Fruit fly (Drosophila melanogaster) S2 (cell line): ENCODE data around the gene Pdp.

Source experiments
- CG8478 ChIP-seq: fragments of >200 bp; optimal IDR thresholded peaks from 2 replicates; lab custom pipeline; 2018
- CTCF ChIP-seq, 2 experiments: fragments of >200 bp; optimal IDR thresholded peaks; 2 replicates each; lab custom pipeline; 2018

The Pdp gene

dm6 chrX:7734131-7734930 lies at the start of gene Pdp, which contains the start of gene Rab39:
Gene Pdp, minus strand, starts transcription at chrX:7734651.
Gene Rab39, plus strand, starts transcription at chrX:7734923.
- TF ChIP-seq CTCF (optimal IDR thresholded peaks at IDR 0.05; lab: Kevin White, UChicago) (no peak), CG8478 (lab: Kevin White, UChicago) (no peak)

- TF ChIP-seq CG8478 (lab: Kevin White, UChicago): no peak
- no peak for TF ChIP-seq CTCF (optimal IDR thresholded peaks at IDR 0.05; lab: Kevin White, UChicago)
Measured at dm6 chrX:7777905-7778304, 43.5 kb upstream of the Pdp start, which contains the start of gene CG32718. Gene CG32718, plus strand, starts transcription at chrX:7778205.

dm6 chrX:7768147-7768787 lies 33.8 kb upstream of the Pdp start, which contains the start of gene CG34338:
Gene CG34338, plus strand, starts transcription at chrX:7768737.
- no peak for TF ChIP-seq CG8478 (lab: Kevin White, UChicago)

dm6 chrX:7764682-7765081 lies 30.2 kb upstream of the Pdp start, which contains the start of gene Ir7a:
Gene Ir7a, plus strand, starts transcription at chrX:7764982.
- TF ChIP-seq CG8478 (lab: Kevin White, UChicago): no peak
- no peak for TF ChIP-seq CTCF (optimal IDR thresholded peaks at IDR 0.05; lab: Kevin White, UChicago)

- TF ChIP-seq CTCF (optimal IDR thresholded peaks at IDR 0.05; lab: Kevin White, UChicago) (no peak), CG8478 (lab: Kevin White, UChicago) (no peak)
Measured at dm6 chrX:7746342-7746741, 11.9 kb upstream of the Pdp start.

dm6 chrX:7744036-7744435 lies 9.6 kb upstream of the Pdp start:
- TF ChIP-seq CTCF (optimal IDR thresholded peaks at IDR 0.05; lab: Kevin White, UChicago): peak; percentile 76
- TF ChIP-seq CG8478 (lab: Kevin White, UChicago): no peak

- TF ChIP-seq CTCF (optimal IDR thresholded peaks at IDR 0.05; lab: Kevin White, UChicago): no peak
- no peak for TF ChIP-seq CG8478 (lab: Kevin White, UChicago)
Measured at dm6 chrX:7737156-7737771, 2.8 kb upstream of the Pdp start.

dm6 chrX:7736593-7736992 lies 2.1 kb upstream of the Pdp start, which contains the start of gene Tom40:
Gene Tom40, plus strand, starts transcription at chrX:7736893.
- TF ChIP-seq CG8478 (lab: Kevin White, UChicago): no peak
- no peak for TF ChIP-seq CTCF (optimal IDR thresholded peaks at IDR 0.05; lab: Kevin White, UChicago)

- TF ChIP-seq CG8478 (lab: Kevin White, UChicago): no peak
Measured at dm6 chrX:7735262-7735661, 811 bp upstream of the Pdp start.

- no peak for TF ChIP-seq CG8478 (lab: Kevin White, UChicago)
- TF ChIP-seq CTCF (optimal IDR thresholded peaks at IDR 0.05; lab: Kevin White, UChicago): no peak
Measured at dm6 chrX:7728251-7729164, 5.9 kb downstream of the Pdp start, which contains the start of the genes NELF-B and CG12155. Gene NELF-B, minus strand, starts transcription at chrX:7728361. Gene CG12155, plus strand, starts transcription at chrX:7728755.

dm6 chrX:7721905-7722304 lies 12.5 kb downstream of the Pdp start, which contains the start of gene Hira:
Gene Hira, plus strand, starts transcription at chrX:7722119.
- peak in 1 of 2 experiments; percentile 19 for TF ChIP-seq CTCF (optimal IDR thresholded peaks at IDR 0.05; lab: Kevin White, UChicago)
- no peak for TF ChIP-seq CG8478 (lab: Kevin White, UChicago)

- TF ChIP-seq CTCF (optimal IDR thresholded peaks at IDR 0.05; lab: Kevin White, UChicago) (no peak), CG8478 (lab: Kevin White, UChicago) (no peak)
Measured at dm6 chrX:7717832-7718231, 16.6 kb downstream of the Pdp start, which contains the start of gene CG15478. Gene CG15478, minus strand, starts transcription at chrX:7717932.

- TF ChIP-seq CG8478 (lab: Kevin White, UChicago) (no peak), CTCF (optimal IDR thresholded peaks at IDR 0.05; lab: Kevin White, UChicago) (no peak)
Measured at dm6 chrX:7715433-7715832, 19.0 kb downstream of the Pdp start.
